Fruit fly (Drosophila melanogaster): ENCODE data around the gene CG7546.

dm6 chr3L:7550225-7550624 is 39.4 kb downstream of the CG7546 start:
- TF ChIP-seq CG8478 (optimal IDR thresholded peaks at IDR 0.05) (no peak), CTCF (optimal IDR thresholded peaks at IDR 0.05) (no peak)
